Worm (Caenorhabditis elegans): ENCODE data around the gene ubc-17.

DNA sequence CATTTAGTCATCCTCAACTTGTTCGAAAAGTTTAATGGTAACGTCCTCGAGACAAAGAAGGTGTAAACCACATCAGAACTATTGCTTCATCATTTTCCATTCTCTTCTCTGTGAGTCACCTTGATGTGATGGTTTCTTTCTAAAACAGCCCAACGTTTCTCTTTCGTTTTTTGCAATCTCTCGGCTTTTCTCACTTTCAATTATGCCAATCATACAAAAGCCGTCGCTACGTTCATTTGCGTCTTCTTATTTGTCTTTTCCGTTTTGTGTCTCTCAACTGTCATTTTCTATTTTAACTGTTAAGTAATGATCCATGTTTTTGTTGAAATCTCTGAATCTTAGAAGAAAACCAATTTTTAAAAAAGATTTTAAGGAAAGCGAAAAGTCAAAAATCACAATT is 7.0 kb downstream of the ubc-17 start, which contains the start of gene B0403.5:
- TF ChIP-seq ama-1 (optimal IDR thresholded peaks at IDR 0.05) (no peak), tbx-37 (GFP tag; conservative IDR thresholded peaks at IDR 0.05) (no peak), scrt-1 (GFP tag; IDR thresholded peaks at IDR 0.05) (no peak), ets-7 (tag; optimal IDR thresholded peaks at IDR 0.05) (no peak), hnd-1 (tag; optimal IDR thresholded peaks at IDR 0.05) (no peak), pes-1 (GFP tag; IDR thresholded peaks at IDR 0.05) (no peak), B0310.2 (tag; optimal IDR thresholded peaks at IDR 0.05) (no peak), hmg-4 (GFP tag; optimal IDR thresholded peaks at IDR 0.05) (no peak), F13C5.2 (tag; optimal IDR thresholded peaks at IDR 0.05) (no peak), flt-1 (GFP tag; IDR thresholded peaks at IDR 0.05) (no peak), ceh-13 (GFP tag; optimal IDR thresholded peaks at IDR 0.05) (no peak), tbx-11 (GFP tag; IDR thresholded peaks at IDR 0.05) (no peak), tra-4 (tag; optimal IDR thresholded peaks at IDR 0.05) (no peak), sea-1 (GFP tag; conservative IDR thresholded peaks at IDR 0.05) (no peak)

Measured in whole organism, early embryonic.